Worm (Caenorhabditis elegans): ENCODE data around the gene gsto-3.

DNA sequence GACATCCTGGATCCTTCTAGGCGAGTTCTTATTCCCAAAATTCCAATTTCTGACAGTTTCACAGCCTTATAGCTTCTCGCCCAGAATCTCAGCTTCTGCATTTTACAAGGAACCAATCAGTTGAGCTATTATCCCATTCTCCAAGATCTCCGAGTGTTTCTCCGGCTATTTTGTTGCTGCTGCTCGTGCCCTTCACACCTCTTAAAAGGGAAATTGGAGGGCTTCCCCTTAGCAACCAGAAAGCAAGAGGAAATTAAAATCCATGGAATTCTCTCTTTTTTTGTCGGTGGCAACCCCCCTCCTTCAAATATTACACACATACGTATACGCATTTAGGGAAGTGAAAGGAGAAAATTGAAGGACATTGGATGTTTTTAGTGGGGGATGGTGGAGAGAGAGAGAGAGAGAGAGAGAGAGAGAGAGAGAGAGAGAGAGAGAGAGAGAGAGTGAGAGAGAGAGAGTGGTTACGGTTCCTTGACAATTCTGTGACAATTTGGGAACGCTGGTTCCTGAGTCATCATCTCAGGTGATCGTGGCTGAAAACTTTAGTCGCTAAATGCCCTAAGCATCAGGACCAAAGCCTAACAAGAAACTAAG, 29.1 kb downstream of the gsto-3 start:
- TF ChIP-seq jun-1 (tag; optimal IDR thresholded peaks at IDR 0.05) (no peak), tbx-2 (tag; optimal IDR thresholded peaks at IDR 0.05) (no peak), rnt-1 (tag; optimal IDR thresholded peaks at IDR 0.05) (no peak), lsy-2 (tag; optimal IDR thresholded peaks at IDR 0.05) (peak in 1 of 2 experiments; percentile 14), lin-13 (GFP tag; optimal IDR thresholded peaks at IDR 0.05) (no peak), unc-86 (tag; optimal IDR thresholded peaks at IDR 0.05) (no peak), nhr-76 (tag; optimal IDR thresholded peaks at IDR 0.05) (no peak), pag-3 (tag; optimal IDR thresholded peaks at IDR 0.05; ENCODE audit: borderline replicate concordance, insufficient read depth) (no peak), nhr-77 (tag; optimal IDR thresholded peaks at IDR 0.05) (no peak)

Data from whole organism, L1 larva.